Fruit fly (Drosophila melanogaster) whole organism, embryonic: ENCODE measurements around the gene CG43127.

Experiments
- Atf3 ChIP-seq: fragments of 200-800 bp; sonication (Bioruptor generic); optimal IDR thresholded peaks from 3 replicates; lab custom pipeline; 2016; ENCODE audit warnings: missing biosample characterization, missing genetic modification characterization
- Blimp-1 ChIP-seq: fragments of 200-800 bp; sonication (Bioruptor generic); optimal IDR thresholded peaks from 3 replicates; lab custom pipeline; 2018; ENCODE audit warnings: missing biosample characterization, missing genetic modification characterization, mild to moderate bottlenecking, moderate library complexity, missing genetic modification reagents
- C15 ChIP-seq: fragments of 200-800 bp; sonication (Bioruptor generic); IDR thresholded peaks from 3 replicates; pipeline ENCODE4 v1.3.6; 2022; ENCODE audit warnings: missing biosample characterization, missing genetic modification characterization
- CG1024 ChIP-seq: fragments of 200-800 bp; sonication (Bioruptor generic); IDR thresholded peaks from 2 replicates; pipeline ENCODE4 v1.3.6; 2022; ENCODE audit warnings: missing biosample characterization, missing genetic modification characterization
- CG11247 ChIP-seq: fragments of 200-800 bp; sonication (Bioruptor generic); IDR thresholded peaks from 2 replicates; pipeline ENCODE4 v1.3.6; 2022; ENCODE audit warnings: missing biosample characterization, missing genetic modification characterization
- CG11560 ChIP-seq: fragments of 200-800 bp; sonication (Bioruptor generic); IDR thresholded peaks from 3 replicates; pipeline ENCODE4 v1.3.6; 2022; ENCODE audit warnings: missing biosample characterization, missing genetic modification characterization
- CG11695 ChIP-seq: fragments of 200-800 bp; sonication (Bioruptor generic); IDR thresholded peaks from 3 replicates; pipeline ENCODE4 v1.3.6; 2022; ENCODE audit warnings: missing biosample characterization, missing genetic modification characterization
- CG11696 ChIP-seq: fragments of 200-800 bp; sonication (Bioruptor generic); IDR thresholded peaks from 2 replicates; pipeline ENCODE4 v1.3.6; 2022; ENCODE audit warnings: missing biosample characterization, missing genetic modification characterization
- CG12071 ChIP-seq: fragments of 200-800 bp; sonication (Bioruptor generic); optimal IDR thresholded peaks from 3 replicates; lab custom pipeline; 2018; ENCODE audit warnings: missing biosample characterization, mild to moderate bottlenecking, missing genetic modification characterization
- CG12155 ChIP-seq: fragments of 200-800 bp; sonication (Bioruptor generic); optimal IDR thresholded peaks from 3 replicates; lab custom pipeline; 2016; ENCODE audit warnings: missing biosample characterization, missing genetic modification characterization
- CG12769 ChIP-seq: fragments of 200-800 bp; sonication (Bioruptor generic); optimal IDR thresholded peaks from 2 replicates; lab custom pipeline; 2019; ENCODE audit warnings: missing biosample characterization, mild to moderate bottlenecking, missing genetic modification characterization, moderate library complexity
- CG1602 ChIP-seq: fragments of 200-800 bp; sonication (Bioruptor generic); optimal IDR thresholded peaks from 3 replicates; lab custom pipeline; 2016; ENCODE audit warnings: missing biosample characterization, missing genetic modification characterization
- CG2116 ChIP-seq: fragments of 200-800 bp; sonication (Bioruptor generic); optimal IDR thresholded peaks from 3 replicates; lab custom pipeline; 2018; ENCODE audit warnings: missing biosample characterization, mild to moderate bottlenecking, missing genetic modification characterization
- CG2129 ChIP-seq: fragments of 200-800 bp; sonication (Bioruptor generic); IDR thresholded peaks from 2 replicates; pipeline ENCODE4 v1.3.6; 2022; ENCODE audit warnings: missing biosample characterization, missing genetic modification characterization; ENCODE audit not compliant: partially characterized antibody
- CG2202 ChIP-seq: fragments of 200-800 bp; sonication (Bioruptor generic); optimal IDR thresholded peaks from 2 replicates; lab custom pipeline; 2018; ENCODE audit warnings: missing biosample characterization, mild to moderate bottlenecking, missing genetic modification characterization
- CG2889 ChIP-seq: fragments of 200-800 bp; sonication (Bioruptor generic); IDR thresholded peaks from 3 replicates; pipeline ENCODE4 v1.3.6; 2022; ENCODE audit warnings: missing biosample characterization, missing genetic modification characterization
- CG33213 ChIP-seq: fragments of 200-800 bp; sonication (Bioruptor generic); optimal IDR thresholded peaks from 3 replicates; lab custom pipeline; 2016; ENCODE audit warnings: missing biosample characterization, missing genetic modification characterization
- CG4617 ChIP-seq: fragments of 200-800 bp; sonication (Bioruptor generic); optimal IDR thresholded peaks from 3 replicates; lab custom pipeline; 2016; ENCODE audit warnings: missing biosample characterization, missing genetic modification characterization, borderline replicate concordance
- CG7786 ChIP-seq: fragments of 200-800 bp; sonication (Bioruptor generic); optimal IDR thresholded peaks from 2 replicates; lab custom pipeline; 2016; ENCODE audit warnings: missing biosample characterization, missing genetic modification characterization
- CG7839 ChIP-seq: fragments of 200-800 bp; sonication (Bioruptor generic); optimal IDR thresholded peaks from 3 replicates; lab custom pipeline; 2018; ENCODE audit warnings: missing biosample characterization, mild to moderate bottlenecking, missing genetic modification characterization, moderate library complexity
- CG7928 ChIP-seq: fragments of 200-800 bp; sonication (Bioruptor generic); optimal IDR thresholded peaks from 2 replicates; lab custom pipeline; 2017; ENCODE audit warnings: missing biosample characterization, mild to moderate bottlenecking, missing genetic modification characterization
- CG9437 ChIP-seq: fragments of 200-800 bp; sonication (Bioruptor generic); optimal IDR thresholded peaks from 2 replicates; lab custom pipeline; 2018; ENCODE audit warnings: missing biosample characterization, mild to moderate bottlenecking, missing genetic modification characterization
- Dref ChIP-seq: fragments of 200-800 bp; sonication (Bioruptor generic); IDR thresholded peaks from 2 replicates; pipeline ENCODE4 v1.3.6; 2022; ENCODE audit warnings: missing biosample characterization, missing genetic modification characterization
- E2f2 ChIP-seq: fragments of 200-800 bp; sonication (Bioruptor generic); IDR thresholded peaks from 2 replicates; pipeline ENCODE4 v1.3.6; 2022; ENCODE audit warnings: missing biosample characterization, missing genetic modification characterization
- ERR ChIP-seq: fragments of 200-800 bp; sonication (Bioruptor generic); optimal IDR thresholded peaks from 2 replicates; lab custom pipeline; 2016; ENCODE audit warnings: missing biosample characterization, missing genetic modification characterization
- Ets65A ChIP-seq: fragments of 200-800 bp; sonication (Bioruptor generic); peaks from one replicate; lab custom pipeline; 2016; ENCODE audit warnings: missing biosample characterization, missing genetic modification characterization
- H2.0 ChIP-seq: fragments of 200-800 bp; sonication (Bioruptor generic); IDR thresholded peaks from 2 replicates; pipeline ENCODE4 v1.3.6; 2022; ENCODE audit warnings: missing biosample characterization, missing genetic modification characterization
- MESR4 ChIP-seq: fragments of 200-800 bp; sonication (Bioruptor generic); optimal IDR thresholded peaks from 2 replicates; lab custom pipeline; 2018; ENCODE audit warnings: missing biosample characterization, mild to moderate bottlenecking, missing genetic modification characterization, moderate library complexity
- Mad ChIP-seq: fragments of 200-800 bp; sonication (Bioruptor generic); optimal IDR thresholded peaks from 2 replicates; lab custom pipeline; 2016; ENCODE audit warnings: missing biosample characterization, missing genetic modification characterization
- Meics ChIP-seq: fragments of 200-800 bp; sonication (Bioruptor generic); optimal IDR thresholded peaks from 2 replicates; lab custom pipeline; 2017; ENCODE audit warnings: missing biosample characterization, mild to moderate bottlenecking, missing genetic modification characterization
- NfI ChIP-seq: fragments of 200-800 bp; sonication (Bioruptor generic); optimal IDR thresholded peaks from 3 replicates; lab custom pipeline; 2018; ENCODE audit warnings: missing biosample characterization, mild to moderate bottlenecking, missing genetic modification characterization, moderate library complexity
- Spps ChIP-seq: fragments of 200-800 bp; sonication (Bioruptor generic); optimal IDR thresholded peaks from 2 replicates; lab custom pipeline; 2018; ENCODE audit warnings: missing biosample characterization, mild to moderate bottlenecking, missing genetic modification characterization
- Trl ChIP-seq, 3 experiments: fragments of >200 bp in 2 of 3; fragments of 200-800 bp in 1 of 3; sonication (Bioruptor generic) in 1 of 3; optimal IDR thresholded peaks; 2 replicates in 1 of 3; 3 replicates in 2 of 3; lab custom pipeline; 2016 to 2017; ENCODE audit warnings: missing biosample characterization in 1 of 3, missing genetic modification characterization in 1 of 3
- abd-A ChIP-seq: fragments of 200-800 bp; sonication (Bioruptor generic); optimal IDR thresholded peaks from 3 replicates; lab custom pipeline; 2019; ENCODE audit warnings: missing biosample characterization, mild to moderate bottlenecking, missing genetic modification characterization, moderate library complexity
- bowl ChIP-seq: fragments of 200-800 bp; sonication (Bioruptor generic); IDR thresholded peaks from 2 replicates; pipeline ENCODE4 v1.3.6; 2022; ENCODE audit warnings: missing biosample characterization, missing genetic modification characterization
- chinmo ChIP-seq: fragments of 200-800 bp; sonication (Bioruptor generic); IDR thresholded peaks from 4 replicates; pipeline ENCODE4 v1.3.6; 2022; ENCODE audit warnings: missing biosample characterization, missing genetic modification characterization; ENCODE audit not compliant: partially characterized antibody
- da ChIP-seq: fragments of 200-800 bp; sonication (Bioruptor generic); optimal IDR thresholded peaks from 2 replicates; lab custom pipeline; 2016; ENCODE audit warnings: missing biosample characterization, missing genetic modification characterization
- disco-r ChIP-seq: fragments of 200-800 bp; sonication (Bioruptor generic); optimal IDR thresholded peaks from 2 replicates; lab custom pipeline; 2016; ENCODE audit warnings: missing biosample characterization, missing genetic modification characterization
- jing ChIP-seq: fragments of 200-800 bp; sonication (Bioruptor generic); optimal IDR thresholded peaks from 2 replicates; lab custom pipeline; 2018; ENCODE audit warnings: missing biosample characterization, mild to moderate bottlenecking, missing genetic modification characterization
- knrl ChIP-seq: fragments of 200-800 bp; sonication (Bioruptor generic); IDR thresholded peaks from 3 replicates; pipeline ENCODE4 v1.3.6; 2022; ENCODE audit warnings: missing biosample characterization, missing genetic modification characterization; ENCODE audit not compliant: partially characterized antibody
- lab ChIP-seq: fragments of 200-800 bp; sonication (Bioruptor generic); optimal IDR thresholded peaks from 3 replicates; lab custom pipeline; 2017; ENCODE audit warnings: missing biosample characterization, missing genetic modification characterization, mild to moderate bottlenecking, moderate library complexity, missing genetic modification reagents
- lilli ChIP-seq: fragments of 200-800 bp; sonication (Bioruptor generic); optimal IDR thresholded peaks from 3 replicates; lab custom pipeline; 2016; ENCODE audit warnings: missing biosample characterization, missing genetic modification characterization
- maf-S ChIP-seq: fragments of 200-800 bp; sonication (Bioruptor generic); optimal IDR thresholded peaks from 2 replicates; lab custom pipeline; 2016; ENCODE audit warnings: missing biosample characterization, missing genetic modification characterization
- nmo ChIP-seq: fragments of 200-800 bp; sonication (Bioruptor generic); optimal IDR thresholded peaks from 2 replicates; lab custom pipeline; 2018; ENCODE audit warnings: missing biosample characterization, mild to moderate bottlenecking, missing genetic modification characterization, moderate library complexity
- oc ChIP-seq: fragments of 200-800 bp; sonication (Bioruptor generic); optimal IDR thresholded peaks from 2 replicates; lab custom pipeline; 2018; ENCODE audit warnings: missing biosample characterization, mild to moderate bottlenecking, missing genetic modification characterization, moderate library complexity
- p53 ChIP-seq: fragments of 200-800 bp; sonication (Bioruptor generic); optimal IDR thresholded peaks from 2 replicates; lab custom pipeline; 2016; ENCODE audit warnings: missing biosample characterization, missing genetic modification characterization
- scrt ChIP-seq: fragments of 200-800 bp; sonication (Bioruptor generic); optimal IDR thresholded peaks from 2 replicates; lab custom pipeline; 2018; ENCODE audit warnings: missing biosample characterization, mild to moderate bottlenecking, missing genetic modification characterization, moderate library complexity
- tll ChIP-seq, 2 experiments: fragments of 200-800 bp in 1 of 2; fragments of >200 bp in 1 of 2; sonication (Bioruptor generic) in 1 of 2; optimal IDR thresholded peaks; 2 replicates each; lab custom pipeline; 2017 to 2019; ENCODE audit warnings: missing biosample characterization in 2 of 2, missing genetic modification characterization in 2 of 2, mild to moderate bottlenecking in 1 of 2, moderate library complexity in 1 of 2
- zen ChIP-seq: fragments of 200-800 bp; sonication (Bioruptor generic); optimal IDR thresholded peaks from 3 replicates; lab custom pipeline; 2018; ENCODE audit warnings: missing biosample characterization, mild to moderate bottlenecking, missing genetic modification characterization, moderate library complexity

Gene CG43127

dm6 chr3L:10625499-10625898 is at the start of gene CG43127:
Gene CG43127, minus strand, starts transcription at chr3L:10625599.
- TF ChIP-seq CG7839 (tag; lab: Kevin White, UChicago) (no peak), CG12769 (tag; lab: Kevin White, UChicago) (no peak), MESR4 (GFP tag; lab: Kevin White, UChicago) (no peak), CG11560 (tag; lab: Robert Waterston, UW) (no peak), knrl (GFP tag; lab: Robert Waterston, UW) (no peak), CG7928 (GFP tag; lab: Kevin White, UChicago) (no peak)

- TF ChIP-seq CG4617 (GFP tag; lab: Kevin White, UChicago) (no peak), H2.0 (GFP tag; lab: Robert Waterston, UW) (0 out of 2 replicates have a peak, but pooled peaks have one; percentile 16), CG33213 (GFP tag; lab: Kevin White, UChicago) (no peak), Dref (no peak), lab (no peak), lilli (no peak), E2f2 (GFP tag; lab: Robert Waterston, UW) (no peak), C15 (GFP tag; lab: Robert Waterston, UW) (no peak), CG2116 (no peak), MESR4 (GFP tag; lab: Kevin White, UChicago) (no peak), Mad (GFP tag; lab: Kevin White, UChicago) (no peak), Meics (GFP tag; lab: Kevin White, UChicago) (no peak), chinmo (GFP tag; lab: Robert Waterston, UW) (peak; percentile 69; the same call in 1 of the 4 replicates), jing (GFP tag; lab: Kevin White, UChicago) (no peak), CG2129 (GFP tag; lab: Robert Waterston, UW) (no peak), abd-A (tag; lab: Kevin White, UChicago) (no peak), nmo (GFP tag; lab: Kevin White, UChicago) (no peak), CG11695 (GFP tag; lab: Robert Waterston, UW) (no peak), CG1024 (GFP tag; lab: Robert Waterston, UW) (no peak), CG2889 (no peak), oc (no peak), p53 (GFP tag; lab: Kevin White, UChicago) (no peak), CG12071 (GFP tag; lab: Kevin White, UChicago) (no peak), CG9437 (GFP tag; lab: Kevin White, UChicago) (no peak), NfI (GFP tag; lab: Kevin White, UChicago) (no peak), Atf3 (GFP tag; lab: Kevin White, UChicago) (no peak), da (GFP tag; lab: Kevin White, UChicago) (peak; percentile 3), ERR (GFP tag; lab: Kevin White, UChicago) (no peak), CG11696 (no peak), maf-S (no peak), scrt (GFP tag; lab: Kevin White, UChicago) (no peak), bowl (GFP tag; lab: Robert Waterston, UW) (no peak), CG1602 (GFP tag; lab: Kevin White, UChicago) (no peak), Blimp-1 (peak; percentile 10), CG7786 (GFP tag; lab: Kevin White, UChicago) (no peak), disco-r (GFP tag; lab: Kevin White, UChicago) (no peak), tll (GFP tag; optimal IDR thresholded peaks at IDR 0.05; lab: Kevin White, UChicago) (peak in 1 of 2 experiments; percentile 57), Spps (tag; lab: Kevin White, UChicago) (no peak), CG2202 (tag; lab: Kevin White, UChicago) (no peak), Ets65A (GFP tag; lab: Kevin White, UChicago) (no peak), Trl (optimal IDR thresholded peaks at IDR 0.05; lab: Kevin White, UChicago) (peak in 1 of 2 experiments; percentile 0), Trl (GFP tag; optimal IDR thresholded peaks at IDR 0.05; lab: Kevin White, UChicago) (no peak), CG12155 (GFP tag; lab: Kevin White, UChicago) (no peak), CG11247 (GFP tag; lab: Robert Waterston, UW) (no peak), zen (tag; lab: Kevin White, UChicago) (no peak)
Measured at dm6 chr3L:10674940-10675339, 49.5 kb upstream of the CG43127 start.
